Worm (Caenorhabditis elegans): ENCODE measurements around the gene glt-5.

DNA sequence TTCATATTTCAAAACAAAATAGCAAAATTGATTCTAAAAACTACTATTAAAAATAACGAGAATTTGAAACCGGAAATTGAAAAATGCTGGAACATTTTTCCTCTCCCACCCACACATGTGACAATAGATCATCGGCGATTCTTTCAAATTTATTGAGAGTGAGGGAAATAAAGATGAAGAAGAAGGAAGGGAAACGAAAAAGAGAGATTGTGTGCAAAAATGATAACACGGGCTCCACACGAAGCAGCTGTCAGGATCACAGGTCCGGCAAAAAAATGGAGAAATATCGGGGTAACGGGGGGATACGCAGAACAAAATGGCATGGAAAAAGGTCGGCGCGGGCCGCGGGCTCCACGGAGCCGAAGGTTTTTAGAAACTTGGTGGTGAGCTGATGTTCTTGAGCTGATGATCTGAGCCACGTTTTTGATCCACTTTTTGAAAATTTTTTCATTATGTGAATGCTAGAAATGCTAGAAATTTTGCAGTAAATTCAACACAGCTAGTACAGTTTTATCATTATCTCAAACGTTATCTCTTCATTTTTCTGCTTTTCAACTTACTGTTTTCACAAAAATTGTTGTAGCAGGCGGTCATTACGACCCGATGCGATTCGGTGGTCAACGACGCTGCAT lies 49.1 kb upstream of the glt-5 start, which contains the start of gene shk-1:
- TF ChIP-seq dao-5 (tag; optimal IDR thresholded peaks at IDR 0.05) (no peak), W03F9.2 (tag; optimal IDR thresholded peaks at IDR 0.05) (no peak)

All from whole organism, L4/young adult.